Fruit fly (Drosophila melanogaster) whole organism, pupa: ENCODE data around the gene CarT.

Experiments
- CG4496 ChIP-seq: fragments of 200-800 bp; sonication (Bioruptor generic); IDR thresholded peaks from 3 replicates; pipeline ENCODE4 v1.3.6; 2022; ENCODE audit warnings: missing biosample characterization, missing genetic modification characterization
- CG8159 ChIP-seq: fragments of 200-800 bp; sonication (Bioruptor generic); optimal IDR thresholded peaks from 3 replicates; lab custom pipeline; 2018; ENCODE audit warnings: missing biosample characterization, mild to moderate bottlenecking, missing genetic modification characterization, moderate library complexity
- Pif1A ChIP-seq: fragments of 200-800 bp; sonication (Bioruptor generic); optimal IDR thresholded peaks from 3 replicates; lab custom pipeline; 2016; ENCODE audit warnings: missing biosample characterization, missing genetic modification characterization
- gl ChIP-seq: fragments of 200-800 bp; sonication (Bioruptor generic); optimal IDR thresholded peaks from 2 replicates; lab custom pipeline; 2018; ENCODE audit warnings: missing biosample characterization, mild to moderate bottlenecking, missing genetic modification characterization

DNA sequence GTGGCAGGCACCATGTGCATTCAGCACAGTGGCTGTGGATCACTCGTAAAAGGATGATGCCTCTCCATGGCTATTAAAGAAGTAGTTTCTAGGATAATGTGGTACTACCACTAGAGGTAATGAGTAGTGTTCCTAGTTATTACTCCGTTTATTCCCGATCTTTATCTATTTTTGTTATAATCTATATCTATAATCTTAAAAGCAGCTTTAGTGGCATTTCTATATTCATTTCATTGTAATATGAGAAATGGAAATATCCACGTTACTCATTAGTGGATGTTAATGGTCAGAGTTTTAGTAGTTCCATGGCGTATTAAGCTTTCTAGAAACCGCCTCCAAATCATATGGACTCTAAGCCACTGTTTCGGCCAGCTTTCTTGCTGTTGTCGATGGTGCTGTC is 13.4 kb downstream of the CarT start:
- TF ChIP-seq gl (tag; lab: Kevin White, UChicago) (no peak), Pif1A (GFP tag; lab: Kevin White, UChicago) (no peak), CG8159 (tag; lab: Kevin White, UChicago) (peak; percentile 26), CG4496 (no peak)
